Worm (Caenorhabditis elegans): ENCODE results near the gene ZK616.1.

The ZK616.1 gene

ce11 chrIV:5393566-5393965 lies 7.1 kb upstream of the ZK616.1 start:
- TF ChIP-seq F16B12.6 (tag; optimal IDR thresholded peaks at IDR 0.05) (no peak), ceh-82 (tag; optimal IDR thresholded peaks at IDR 0.05) (no peak), nhr-71 (tag; optimal IDR thresholded peaks at IDR 0.05) (peak; percentile 18), fkh-10 (GFP tag; optimal IDR thresholded peaks at IDR 0.05) (no peak), snpc-4 (tag; optimal IDR thresholded peaks at IDR 0.05) (no peak), mab-9 (GFP tag; IDR thresholded peaks at IDR 0.05) (no peak), lin-15B (tag; optimal IDR thresholded peaks at IDR 0.05) (no peak), ceh-63 (GFP tag; optimal IDR thresholded peaks at IDR 0.05) (no peak), nhr-90 (tag; optimal IDR thresholded peaks at IDR 0.05; ENCODE audit: poor library complexity) (no peak), elt-2 (tag; optimal IDR thresholded peaks at IDR 0.05) (peak; percentile 54), dpl-1 (GFP tag; optimal IDR thresholded peaks at IDR 0.05) (no peak), lin-35 (GFP tag; optimal IDR thresholded peaks at IDR 0.05) (peak in 1 of 2 experiments; percentile 43)

ce11 chrIV:5394687-5395086 lies 6.0 kb upstream of the ZK616.1 start, which contains the start of the genes perm-3 and swsn-6:
perm-3 (minus strand) TSS chrIV:5394804.
swsn-6 (plus strand) TSS chrIV:5395033.
- TF ChIP-seq elt-3 (tag; optimal IDR thresholded peaks at IDR 0.05) (peak in 2 of 6 experiments; percentile 26 to 78), nhr-11 (tag; optimal IDR thresholded peaks at IDR 0.05) (peak; percentile 31), zip-4 (GFP tag; optimal IDR thresholded peaks at IDR 0.05) (peak; percentile 61), ceh-88 (GFP tag; IDR thresholded peaks at IDR 0.05) (peak; percentile 19; the same call in 1 of the 2 replicates), Y116A8C.19 (tag; optimal IDR thresholded peaks at IDR 0.05; ENCODE audit: borderline replicate concordance) (no peak), lin-15B (tag; optimal IDR thresholded peaks at IDR 0.05) (peak; percentile 75), grh-1 (GFP tag; IDR thresholded peaks at IDR 0.05) (peak; percentile 71), ets-5 (GFP tag; IDR thresholded peaks at IDR 0.05) (no peak), sup-37 (GFP tag; optimal IDR thresholded peaks at IDR 0.05) (no peak), nhr-90 (tag; optimal IDR thresholded peaks at IDR 0.05; ENCODE audit: poor library complexity) (peak; percentile 82), C34B4.2 (tag; optimal IDR thresholded peaks at IDR 0.05) (no peak), lsy-2 (tag; optimal IDR thresholded peaks at IDR 0.05) (peak; percentile 88 to 93), C04F5.9 (tag; optimal IDR thresholded peaks at IDR 0.05) (peak; percentile 25), nhr-76 (tag; optimal IDR thresholded peaks at IDR 0.05) (no peak), xbp-1 (tag; optimal IDR thresholded peaks at IDR 0.05) (peak; percentile 83), alr-1 (tag; optimal IDR thresholded peaks at IDR 0.05; ENCODE audit: borderline replicate concordance) (no peak), irx-1 (tag; optimal IDR thresholded peaks at IDR 0.05) (peak; percentile 82), lir-3 (tag; optimal IDR thresholded peaks at IDR 0.05; ENCODE audit: poor library complexity) (no peak), unc-98 (GFP tag; IDR thresholded peaks at IDR 0.05) (no peak), aha-1 (tag; optimal IDR thresholded peaks at IDR 0.05) (peak; percentile 16), egl-27 (tag; optimal IDR thresholded peaks at IDR 0.05) (no peak), mef-2 (tag; optimal IDR thresholded peaks at IDR 0.05) (peak; percentile 23), ceh-8 (GFP tag; optimal IDR thresholded peaks at IDR 0.05) (peak; percentile 57), ztf-4 (tag; optimal IDR thresholded peaks at IDR 0.05) (peak; percentile 61), efl-1 (optimal IDR thresholded peaks at IDR 0.05) (peak; percentile 78 to 85), efl-1 (GFP tag; optimal IDR thresholded peaks at IDR 0.05 in 1 of 2) (peak; percentile 84 to 98), nhr-84 (tag; optimal IDR thresholded peaks at IDR 0.05) (no peak), dsc-1 (tag; optimal IDR thresholded peaks at IDR 0.05) (peak; percentile 83), unc-130 (tag; optimal IDR thresholded peaks at IDR 0.05) (peak; percentile 86), nhr-71 (tag; optimal IDR thresholded peaks at IDR 0.05) (peak; percentile 90), elt-2 (tag; optimal IDR thresholded peaks at IDR 0.05) (peak; percentile 49), mab-9 (GFP tag; IDR thresholded peaks at IDR 0.05) (peak; percentile 39; the same call in 1 of the 2 replicates), ces-1 (GFP tag; optimal IDR thresholded peaks at IDR 0.05) (no peak), snpc-4 (tag; optimal IDR thresholded peaks at IDR 0.05) (peak; percentile 81), pax-3 (tag; optimal IDR thresholded peaks at IDR 0.05) (peak; percentile 38), nhr-12 (tag; optimal IDR thresholded peaks at IDR 0.05) (no peak), ama-1 (optimal IDR thresholded peaks at IDR 0.05) (peak; percentile 42), fkh-8 (tag; optimal IDR thresholded peaks at IDR 0.05) (peak; percentile 65), nhr-47 (tag; optimal IDR thresholded peaks at IDR 0.05) (peak; percentile 91), rnt-1 (tag; optimal IDR thresholded peaks at IDR 0.05) (peak; percentile 89), ceh-63 (GFP tag; optimal IDR thresholded peaks at IDR 0.05) (no peak), nhr-28 (tag; optimal IDR thresholded peaks at IDR 0.05) (no peak), F16B12.6 (tag; optimal IDR thresholded peaks at IDR 0.05) (peak; percentile 64), pqm-1 (tag; optimal IDR thresholded peaks at IDR 0.05) (no peak), skn-1 (tag; optimal IDR thresholded peaks at IDR 0.05) (peak; percentile 29), nhr-237 (tag; optimal IDR thresholded peaks at IDR 0.05) (no peak)

All from whole organism, L1 larva.